Worm (Caenorhabditis elegans): ENCODE results near the gene T27A10.5.

ce11 chrX:3599860-3600259 lies 26.5 kb upstream of the T27A10.5 start:
- TF ChIP-seq nhr-237 (tag; optimal IDR thresholded peaks at IDR 0.05): no peak
- TF ChIP-seq elt-2 (tag; optimal IDR thresholded peaks at IDR 0.05): no peak
- no peak for TF ChIP-seq unc-39 (tag; optimal IDR thresholded peaks at IDR 0.05)
- no peak for TF ChIP-seq aly-2 (tag; optimal IDR thresholded peaks at IDR 0.05)
- TF ChIP-seq pha-4 (tag; optimal IDR thresholded peaks at IDR 0.05): no peak
- no peak for TF ChIP-seq lin-39 (tag; optimal IDR thresholded peaks at IDR 0.05)
- no peak for TF ChIP-seq R02D3.7 (tag; optimal IDR thresholded peaks at IDR 0.05)
- no peak for TF ChIP-seq sea-2 (GFP tag; optimal IDR thresholded peaks at IDR 0.05)
- TF ChIP-seq nhr-25 (tag; optimal IDR thresholded peaks at IDR 0.05): no peak
- no peak for TF ChIP-seq mdl-1 (tag; optimal IDR thresholded peaks at IDR 0.05)
- TF ChIP-seq mml-1 (tag; optimal IDR thresholded peaks at IDR 0.05): no peak
- no peak for TF ChIP-seq nhr-77 (tag; optimal IDR thresholded peaks at IDR 0.05)
